Worm (Caenorhabditis elegans) whole organism, L4 larva: ENCODE results near the gene R09H10.7.

Experiments
- Y48G9A.11 ChIP-seq: fragments of 200-800 bp; sonication (Bioruptor generic); IDR thresholded peaks from 2 replicates; pipeline ENCODE4 v1.3.6; 2022; ENCODE audit warnings: missing genetic modification reagents, missing genetic modification characterization, missing compliant biosample characterization
- ZK337.2 ChIP-seq: fragments of 200-800 bp; sonication (Bioruptor generic); IDR thresholded peaks from 2 replicates; pipeline ENCODE4 v1.3.6; 2022; ENCODE audit warnings: missing genetic modification reagents, missing genetic modification characterization, missing compliant biosample characterization
- ama-1 ChIP-seq: fragments of 150-350 bp; optimal IDR thresholded peaks from 2 replicates; lab custom pipeline; 2014; ENCODE audit warnings: inconsistent platforms, mixed read lengths
- ceh-20 ChIP-seq: fragments of 200-800 bp; sonication (Bioruptor generic); IDR thresholded peaks from 2 replicates; pipeline ENCODE4 v1.3.6; 2022; ENCODE audit warnings: missing genetic modification reagents, missing genetic modification characterization, missing compliant biosample characterization
- egl-27 ChIP-seq: sonication (generic microtip); optimal IDR thresholded peaks from 3 replicates; lab custom pipeline; 2017; ENCODE audit warnings: missing biosample characterization, missing genetic modification reagents, missing genetic modification characterization
- fos-1 ChIP-seq: fragments of 150-350 bp; optimal IDR thresholded peaks from 2 replicates; lab custom pipeline; 2014; ENCODE audit warnings: missing biosample characterization, missing genetic modification characterization
- lim-7 ChIP-seq: fragments of 200-800 bp; sonication (Bioruptor generic); IDR thresholded peaks from 2 replicates; pipeline ENCODE4 v1.3.6; 2022; ENCODE audit warnings: missing genetic modification characterization, missing compliant biosample characterization
- lin-39 ChIP-seq: fragments of 150-350 bp; optimal IDR thresholded peaks from 2 replicates; lab custom pipeline; 2014; ENCODE audit warnings: missing biosample characterization, missing genetic modification reagents, missing genetic modification characterization
- nhr-102 ChIP-seq: sonication (generic microtip); optimal IDR thresholded peaks from 2 replicates; lab custom pipeline; 2016; ENCODE audit warnings: mild to moderate bottlenecking, missing genetic modification characterization, moderate library complexity, missing compliant biosample characterization
- pha-4 ChIP-seq, 2 experiments: fragments of 150-350 bp in 1 of 2; fragments of 200-800 bp in 1 of 2; sonication (Bioruptor generic) in 1 of 2; IDR thresholded peaks in 1 of 2; optimal IDR thresholded peaks in 1 of 2; 2 replicates each; pipeline versions ENCODE4 v1.3.6 to Lab custom; 2014 to 2022; ENCODE audit warnings: missing genetic modification characterization in 2 of 2, missing genetic modification reagents in 2 of 2, missing biosample characterization in 1 of 2, missing compliant biosample characterization in 1 of 2
- snpc-4 ChIP-seq: fragments of 150-350 bp; optimal IDR thresholded peaks from 2 replicates; lab custom pipeline; 2014; ENCODE audit warnings: missing biosample characterization, missing genetic modification characterization
- tag-97 ChIP-seq: fragments of 200-800 bp; sonication (Bioruptor generic); IDR thresholded peaks from 2 replicates; pipeline ENCODE4 v1.3.6; 2022; ENCODE audit warnings: missing genetic modification characterization, missing compliant biosample characterization

DNA sequence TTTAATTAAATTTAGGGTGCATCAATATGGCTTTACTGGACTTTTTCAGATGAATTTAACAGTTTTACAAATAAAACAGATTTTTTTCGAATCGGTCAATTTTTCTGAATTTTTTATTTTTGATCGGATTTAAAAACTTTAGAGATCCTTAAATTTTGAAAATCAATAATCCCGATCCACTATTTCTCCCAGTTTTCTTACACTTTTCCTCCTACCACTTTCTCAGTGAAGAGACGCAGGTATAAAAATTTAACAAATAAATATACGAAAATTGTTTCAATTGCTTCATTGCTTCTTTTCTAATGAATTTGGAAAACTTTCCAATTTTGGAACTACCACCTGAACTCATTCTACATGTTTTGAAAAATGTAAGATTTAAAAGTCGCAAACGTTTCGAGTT lies 43.2 kb downstream of the R09H10.7 start, which contains the start of gene K08C7.7:
- TF ChIP-seq fos-1 (no peak), nhr-102 (tag; lab: Kevin White, UChicago) (no peak), lin-39 (tag; lab: Kevin White, UChicago) (no peak), ceh-20 (no peak), tag-97 (GFP tag; lab: Robert Waterston, UW) (no peak), ZK337.2 (GFP tag; lab: Robert Waterston, UW) (no peak), lim-7 (GFP tag; lab: Robert Waterston, UW) (no peak), Y48G9A.11 (GFP tag; lab: Robert Waterston, UW) (no peak), pha-4 (GFP tag; IDR thresholded peaks at IDR 0.05; lab: Robert Waterston, UW) (no peak), pha-4 (tag; optimal IDR thresholded peaks at IDR 0.05; lab: Kevin White, UChicago) (no peak), egl-27 (tag; lab: Kevin White, UChicago) (no peak), snpc-4 (tag; lab: Kevin White, UChicago) (no peak), ama-1 (no peak)
